Worm (Caenorhabditis elegans) whole organism, L4 larva: Measurements from ENCODE around the gene nhr-102.

Experiments used
- D1046.2 ChIP-seq: fragments of 200-800 bp; sonication (Bioruptor generic); IDR thresholded peaks from 2 replicates; pipeline ENCODE4 v1.3.6; 2022; ENCODE audit warnings: missing genetic modification characterization, missing compliant biosample characterization
- ama-1 ChIP-seq: fragments of 150-350 bp; optimal IDR thresholded peaks from 2 replicates; lab custom pipeline; 2014; ENCODE audit warnings: inconsistent platforms, mixed read lengths
- dpl-1 ChIP-seq: fragments of 150-350 bp; optimal IDR thresholded peaks from 2 replicates; lab custom pipeline; 2014; ENCODE audit warnings: missing biosample characterization, missing genetic modification reagents, missing genetic modification characterization
- madf-5 ChIP-seq, 2 experiments: fragments of 200-800 bp; sonication (Bioruptor generic); IDR thresholded peaks; 2 replicates each; pipeline ENCODE4 v1.3.6; 2022; ENCODE audit warnings: missing compliant biosample characterization in 2 of 2, missing genetic modification characterization in 2 of 2
- mdl-1 ChIP-seq, 2 experiments: fragments of 150-350 bp in 1 of 2; sonication (generic microtip) in 1 of 2; optimal IDR thresholded peaks; 2 replicates each; lab custom pipeline; 2014 to 2017; ENCODE audit warnings: missing biosample characterization in 2 of 2, missing genetic modification characterization in 2 of 2
- nhr-28 ChIP-seq: fragments of 150-350 bp; optimal IDR thresholded peaks from 2 replicates; lab custom pipeline; 2014; ENCODE audit warnings: missing biosample characterization, missing genetic modification characterization
- nhr-77 ChIP-seq: fragments of 150-350 bp; optimal IDR thresholded peaks from 2 replicates; lab custom pipeline; 2014; ENCODE audit warnings: missing biosample characterization, missing genetic modification characterization
- pha-4 ChIP-seq, 2 experiments: fragments of 150-350 bp in 1 of 2; fragments of 200-800 bp in 1 of 2; sonication (Bioruptor generic) in 1 of 2; IDR thresholded peaks in 1 of 2; optimal IDR thresholded peaks in 1 of 2; 2 replicates each; pipeline versions ENCODE4 v1.3.6 to Lab custom; 2014 to 2022; ENCODE audit warnings: missing genetic modification characterization in 2 of 2, missing genetic modification reagents in 2 of 2, missing biosample characterization in 1 of 2, missing compliant biosample characterization in 1 of 2
- pqm-1 ChIP-seq: sonication (generic microtip); optimal IDR thresholded peaks from 2 replicates; lab custom pipeline; 2017; ENCODE audit warnings: missing biosample characterization, missing genetic modification characterization
- skn-1 ChIP-seq: fragments of 150-350 bp; optimal IDR thresholded peaks from 2 replicates; lab custom pipeline; 2014; ENCODE audit warnings: missing biosample characterization, missing genetic modification characterization
- unc-39 ChIP-seq: sonication (generic microtip); optimal IDR thresholded peaks from 2 replicates; lab custom pipeline; 2017; ENCODE audit warnings: missing biosample characterization, missing genetic modification characterization
- unc-62 ChIP-seq, 3 experiments: fragments of 150-350 bp in 1 of 3; sonication (generic microtip); optimal IDR thresholded peaks in 2 of 3; peaks in 1 of 3; 1 replicate in 1 of 3; 2 replicates in 2 of 3; lab custom pipeline; 2014 to 2017; ENCODE audit warnings: missing biosample characterization in 3 of 3, missing genetic modification characterization in 3 of 3, missing genetic modification reagents in 3 of 3, missing genotype in 1 of 3
- ztf-7 ChIP-seq: fragments of 150-350 bp; optimal IDR thresholded peaks from 2 replicates; lab custom pipeline; 2014; ENCODE audit warnings: missing biosample characterization, missing genetic modification characterization

- TF ChIP-seq ztf-7 (no peak), ama-1 (lab: Kevin White, UChicago) (no peak), unc-62 (GFP tag; optimal IDR thresholded peaks at IDR 0.05 in 1 of 2; lab: Kevin White, UChicago) (no peak), unc-62 (tag; optimal IDR thresholded peaks at IDR 0.05; lab: Kevin White, UChicago) (no peak), mdl-1 (tag; optimal IDR thresholded peaks at IDR 0.05; lab: Kevin White, UChicago) (no peak), D1046.2 (GFP tag; lab: Robert Waterston, UW) (no peak), pqm-1 (no peak), unc-39 (tag; lab: Kevin White, UChicago) (no peak), nhr-28 (tag; lab: Kevin White, UChicago) (no peak), dpl-1 (GFP tag; lab: Kevin White, UChicago) (no peak), skn-1 (tag; lab: Kevin White, UChicago) (no peak), pha-4 (GFP tag; IDR thresholded peaks at IDR 0.05; lab: Robert Waterston, UW) (no peak), pha-4 (tag; optimal IDR thresholded peaks at IDR 0.05; lab: Kevin White, UChicago) (no peak), madf-5 (GFP tag; IDR thresholded peaks at IDR 0.05; lab: Robert Waterston, UW) (no peak), nhr-77 (tag; lab: Kevin White, UChicago) (no peak)
Observed at ce11 chrV:15833622-15834021, 42.6 kb downstream of the nhr-102 start, which contains the start of gene srbc-54.
